Fruit fly (Drosophila melanogaster) whole organism, embryonic: ENCODE data around the gene Rpn10.

Experiments used
- Asciz ChIP-seq: fragments of 200-800 bp; sonication (Bioruptor generic); optimal IDR thresholded peaks from 2 replicates; lab custom pipeline; 2017; ENCODE audit warnings: missing biosample characterization, mild to moderate bottlenecking, missing genetic modification characterization, missing genetic modification reagents
- CG10274 ChIP-seq: fragments of 200-800 bp; sonication (Bioruptor generic); optimal IDR thresholded peaks from 3 replicates; lab custom pipeline; 2017; ENCODE audit warnings: missing biosample characterization, mild to moderate bottlenecking, missing genetic modification characterization
- CG10321 ChIP-seq: fragments of 200-800 bp; sonication (Bioruptor generic); IDR thresholded peaks from 2 replicates; pipeline ENCODE4 v1.3.6; 2022; ENCODE audit warnings: missing biosample characterization, missing genetic modification characterization
- CG11504 ChIP-seq: fragments of 200-800 bp; sonication (Bioruptor generic); optimal IDR thresholded peaks from 3 replicates; lab custom pipeline; 2019; ENCODE audit warnings: missing biosample characterization, mild to moderate bottlenecking, missing genetic modification characterization, moderate library complexity
- CG13624 ChIP-seq: fragments of 200-800 bp; sonication (Bioruptor generic); optimal IDR thresholded peaks from 2 replicates; lab custom pipeline; 2016; ENCODE audit warnings: missing biosample characterization, missing genetic modification characterization
- CG14050 ChIP-seq: fragments of 200-800 bp; sonication (Bioruptor generic); IDR thresholded peaks from 3 replicates; pipeline ENCODE4 v1.3.6; 2022; ENCODE audit warnings: missing biosample characterization, missing genetic modification characterization
- CG1602 ChIP-seq: fragments of 200-800 bp; sonication (Bioruptor generic); optimal IDR thresholded peaks from 3 replicates; lab custom pipeline; 2016; ENCODE audit warnings: missing biosample characterization, missing genetic modification characterization
- CG17359 ChIP-seq: fragments of 200-800 bp; sonication (Bioruptor generic); optimal IDR thresholded peaks from 3 replicates; lab custom pipeline; 2018; ENCODE audit warnings: missing biosample characterization, mild to moderate bottlenecking, missing genetic modification characterization, moderate library complexity
- CG18262 ChIP-seq: fragments of 200-800 bp; optimal IDR thresholded peaks from 3 replicates; lab custom pipeline; 2019; ENCODE audit warnings: missing biosample characterization, mild to moderate bottlenecking, missing genetic modification characterization, moderate library complexity
- CG31365 ChIP-seq: fragments of 200-800 bp; sonication (Bioruptor generic); optimal IDR thresholded peaks from 2 replicates; lab custom pipeline; 2018; ENCODE audit warnings: missing biosample characterization, mild to moderate bottlenecking, missing genetic modification characterization
- CG31441 ChIP-seq: fragments of 200-800 bp; sonication (Bioruptor generic); IDR thresholded peaks from 2 replicates; pipeline ENCODE4 v1.3.6; 2022; ENCODE audit warnings: missing biosample characterization, missing genetic modification characterization
- CG32767 ChIP-seq: fragments of 200-800 bp; sonication (Bioruptor generic); IDR thresholded peaks from 2 replicates; pipeline ENCODE4 v1.3.6; 2022; ENCODE audit warnings: missing biosample characterization, missing genetic modification characterization
- CG33213 ChIP-seq: fragments of 200-800 bp; sonication (Bioruptor generic); optimal IDR thresholded peaks from 3 replicates; lab custom pipeline; 2016; ENCODE audit warnings: missing biosample characterization, missing genetic modification characterization
- CG4730 ChIP-seq: fragments of 200-800 bp; sonication (Bioruptor generic); IDR thresholded peaks from 2 replicates; pipeline ENCODE4 v1.3.6; 2022; ENCODE audit warnings: missing biosample characterization, missing genetic modification characterization
- CG8924 ChIP-seq: fragments of 200-800 bp; optimal IDR thresholded peaks from 3 replicates; lab custom pipeline; 2019; ENCODE audit warnings: missing biosample characterization, mild to moderate bottlenecking, missing genetic modification characterization, moderate library complexity
- CG8944 ChIP-seq: fragments of 200-800 bp; sonication (Bioruptor generic); optimal IDR thresholded peaks from 3 replicates; lab custom pipeline; 2016; ENCODE audit warnings: missing biosample characterization, missing genetic modification characterization
- CG9609 ChIP-seq: fragments of 200-800 bp; sonication (Bioruptor generic); optimal IDR thresholded peaks from 3 replicates; lab custom pipeline; 2016; ENCODE audit warnings: missing biosample characterization, missing genetic modification characterization
- CTCF ChIP-seq: fragments of 200-800 bp; sonication (Bioruptor generic); optimal IDR thresholded peaks from 2 replicates; lab custom pipeline; 2017; ENCODE audit warnings: missing biosample characterization, mild to moderate bottlenecking, missing genetic modification characterization, moderate library complexity
- D ChIP-seq, 2 experiments: fragments of 200-800 bp in 1 of 2; fragments of >200 bp in 1 of 2; sonication (Bioruptor generic) in 1 of 2; optimal IDR thresholded peaks; 2 replicates in 1 of 2; 3 replicates in 1 of 2; lab custom pipeline; 2017; ENCODE audit warnings: mild to moderate bottlenecking in 1 of 2, missing biosample characterization in 1 of 2, missing genetic modification characterization in 1 of 2, missing genetic modification reagents in 1 of 2
- Dbx ChIP-seq: fragments of 200-800 bp; sonication (Bioruptor generic); IDR thresholded peaks from 3 replicates; pipeline ENCODE4 v1.3.6; 2022; ENCODE audit warnings: missing biosample characterization, missing genetic modification characterization
- Dp ChIP-seq: fragments of 200-800 bp; sonication (Bioruptor generic); optimal IDR thresholded peaks from 2 replicates; lab custom pipeline; 2018; ENCODE audit warnings: missing biosample characterization, mild to moderate bottlenecking, missing genetic modification characterization, moderate library complexity
- E2f1 ChIP-seq: fragments of 200-800 bp; sonication (Bioruptor generic); IDR thresholded peaks from 2 replicates; pipeline ENCODE4 v1.3.6; 2022; ENCODE audit warnings: missing biosample characterization, missing genetic modification characterization
- Eip74EF ChIP-seq, 2 experiments: fragments of 200-800 bp in 1 of 2; fragments of >200 bp in 1 of 2; sonication (Bioruptor generic) in 1 of 2; optimal IDR thresholded peaks; 2 replicates each; lab custom pipeline; 2017 to 2019; ENCODE audit warnings: missing biosample characterization in 2 of 2, missing genetic modification characterization in 2 of 2, mild to moderate bottlenecking in 1 of 2, moderate library complexity in 1 of 2
- Ets65A ChIP-seq: fragments of 200-800 bp; sonication (Bioruptor generic); peaks from one replicate; lab custom pipeline; 2016; ENCODE audit warnings: missing biosample characterization, missing genetic modification characterization
- H15 ChIP-seq: fragments of 200-800 bp; sonication (Bioruptor generic); IDR thresholded peaks from 3 replicates; pipeline ENCODE4 v1.3.6; 2022; ENCODE audit warnings: missing biosample characterization, missing genetic modification characterization
- NC2α ChIP-seq: fragments of 200-800 bp; sonication (Bioruptor generic); optimal IDR thresholded peaks from 2 replicates; lab custom pipeline; 2016; ENCODE audit warnings: missing biosample characterization, missing genetic modification characterization
- NFAT ChIP-seq: fragments of 200-800 bp; sonication (Bioruptor generic); IDR thresholded peaks from 2 replicates; pipeline ENCODE4 v1.3.6; 2022; ENCODE audit warnings: missing biosample characterization, missing genetic modification characterization
- Neu2 ChIP-seq: fragments of 200-800 bp; sonication (Bioruptor generic); optimal IDR thresholded peaks from 3 replicates; lab custom pipeline; 2016; ENCODE audit warnings: missing biosample characterization, missing genetic modification characterization, borderline replicate concordance
- Opbp ChIP-seq: fragments of 200-800 bp; sonication (Bioruptor generic); IDR thresholded peaks from 3 replicates; pipeline ENCODE4 v1.3.6; 2022; ENCODE audit warnings: missing biosample characterization, missing genetic modification characterization; ENCODE audit not compliant: partially characterized antibody
- Optix ChIP-seq: fragments of 200-800 bp; sonication (Bioruptor generic); IDR thresholded peaks from 3 replicates; pipeline ENCODE4 v1.3.6; 2022; ENCODE audit warnings: missing biosample characterization, missing genetic modification characterization
- Pdp1 ChIP-seq, 2 experiments: fragments of 200-800 bp; sonication (Bioruptor generic); optimal IDR thresholded peaks; 3 replicates each; lab custom pipeline; 2016; ENCODE audit warnings: missing biosample characterization in 2 of 2, missing genetic modification characterization in 2 of 2, mild to moderate bottlenecking in 1 of 2, moderate library complexity in 1 of 2
- Six4 ChIP-seq: fragments of 200-800 bp; sonication (Bioruptor generic); optimal IDR thresholded peaks from 2 replicates; lab custom pipeline; 2016; ENCODE audit warnings: missing biosample characterization, missing genetic modification characterization
- Tbp ChIP-seq: fragments of >200 bp; optimal IDR thresholded peaks from 2 replicates; lab custom pipeline; 2018; ENCODE audit warnings: missing biosample characterization, missing genetic modification characterization
- Vsx1 ChIP-seq: fragments of 200-800 bp; sonication (Bioruptor generic); optimal IDR thresholded peaks from 2 replicates; lab custom pipeline; 2017; ENCODE audit warnings: missing biosample characterization, mild to moderate bottlenecking, missing genetic modification characterization, missing genetic modification reagents
- Xbp1 ChIP-seq: fragments of 200-800 bp; sonication (Bioruptor generic); optimal IDR thresholded peaks from 3 replicates; lab custom pipeline; 2016; ENCODE audit warnings: missing biosample characterization, mild to moderate bottlenecking, missing genetic modification characterization
- YL-1 ChIP-seq: fragments of 200-800 bp; sonication (Bioruptor generic); optimal IDR thresholded peaks from 3 replicates; lab custom pipeline; 2017; ENCODE audit warnings: missing biosample characterization, mild to moderate bottlenecking, missing genetic modification characterization
- al ChIP-seq: fragments of 200-800 bp; sonication (Bioruptor generic); IDR thresholded peaks from 2 replicates; pipeline ENCODE4 v1.3.6; 2022; ENCODE audit warnings: missing biosample characterization, missing genetic modification characterization
- bab2 ChIP-seq: fragments of 200-800 bp; sonication (Bioruptor generic); optimal IDR thresholded peaks from 2 replicates; lab custom pipeline; 2016; ENCODE audit warnings: missing biosample characterization, missing genetic modification characterization
- gfzf ChIP-seq: fragments of 200-800 bp; sonication (Bioruptor generic); optimal IDR thresholded peaks from 2 replicates; lab custom pipeline; 2016; ENCODE audit warnings: missing biosample characterization, mild to moderate bottlenecking, missing genetic modification characterization, moderate library complexity
- hkb ChIP-seq, 2 experiments: fragments of 200-800 bp in 1 of 2; fragments of >200 bp in 1 of 2; sonication (Bioruptor generic) in 1 of 2; IDR thresholded peaks in 1 of 2; optimal IDR thresholded peaks in 1 of 2; 2 replicates each; pipeline versions ENCODE4 v1.3.6 to Lab custom; 2017 to 2022; ENCODE audit warnings: missing biosample characterization in 1 of 2, missing genetic modification characterization in 1 of 2
- jing ChIP-seq: fragments of 200-800 bp; sonication (Bioruptor generic); optimal IDR thresholded peaks from 2 replicates; lab custom pipeline; 2018; ENCODE audit warnings: missing biosample characterization, mild to moderate bottlenecking, missing genetic modification characterization
- kah ChIP-seq: fragments of 200-800 bp; sonication (Bioruptor generic); optimal IDR thresholded peaks from 2 replicates; lab custom pipeline; 2018; ENCODE audit warnings: missing biosample characterization, mild to moderate bottlenecking, missing genetic modification characterization
- kay ChIP-seq: fragments of 200-800 bp; sonication (Bioruptor generic); optimal IDR thresholded peaks from 2 replicates; lab custom pipeline; 2016; ENCODE audit warnings: missing biosample characterization, missing genetic modification characterization
- lbe ChIP-seq: fragments of 200-800 bp; sonication (Bioruptor generic); optimal IDR thresholded peaks from 2 replicates; lab custom pipeline; 2016; ENCODE audit warnings: missing biosample characterization, mild to moderate bottlenecking, missing genetic modification characterization
- lmd ChIP-seq: fragments of 200-800 bp; sonication (Bioruptor generic); IDR thresholded peaks from 2 replicates; pipeline ENCODE4 v1.3.6; 2022; ENCODE audit warnings: missing biosample characterization, missing genetic modification characterization
- psq ChIP-seq: fragments of 200-800 bp; sonication (Bioruptor generic); optimal IDR thresholded peaks from 2 replicates; lab custom pipeline; 2017; ENCODE audit warnings: missing biosample characterization, missing genetic modification characterization
- rib ChIP-seq: fragments of 200-800 bp; sonication (Bioruptor generic); IDR thresholded peaks from 2 replicates; pipeline ENCODE4 v1.3.6; 2022; ENCODE audit warnings: missing biosample characterization, missing genetic modification characterization
- wor ChIP-seq: fragments of 200-800 bp; sonication (Bioruptor generic); IDR thresholded peaks from 2 replicates; pipeline ENCODE4 v1.3.6; 2022; ENCODE audit warnings: missing biosample characterization, missing genetic modification characterization

Rpn10 gene

DNA sequence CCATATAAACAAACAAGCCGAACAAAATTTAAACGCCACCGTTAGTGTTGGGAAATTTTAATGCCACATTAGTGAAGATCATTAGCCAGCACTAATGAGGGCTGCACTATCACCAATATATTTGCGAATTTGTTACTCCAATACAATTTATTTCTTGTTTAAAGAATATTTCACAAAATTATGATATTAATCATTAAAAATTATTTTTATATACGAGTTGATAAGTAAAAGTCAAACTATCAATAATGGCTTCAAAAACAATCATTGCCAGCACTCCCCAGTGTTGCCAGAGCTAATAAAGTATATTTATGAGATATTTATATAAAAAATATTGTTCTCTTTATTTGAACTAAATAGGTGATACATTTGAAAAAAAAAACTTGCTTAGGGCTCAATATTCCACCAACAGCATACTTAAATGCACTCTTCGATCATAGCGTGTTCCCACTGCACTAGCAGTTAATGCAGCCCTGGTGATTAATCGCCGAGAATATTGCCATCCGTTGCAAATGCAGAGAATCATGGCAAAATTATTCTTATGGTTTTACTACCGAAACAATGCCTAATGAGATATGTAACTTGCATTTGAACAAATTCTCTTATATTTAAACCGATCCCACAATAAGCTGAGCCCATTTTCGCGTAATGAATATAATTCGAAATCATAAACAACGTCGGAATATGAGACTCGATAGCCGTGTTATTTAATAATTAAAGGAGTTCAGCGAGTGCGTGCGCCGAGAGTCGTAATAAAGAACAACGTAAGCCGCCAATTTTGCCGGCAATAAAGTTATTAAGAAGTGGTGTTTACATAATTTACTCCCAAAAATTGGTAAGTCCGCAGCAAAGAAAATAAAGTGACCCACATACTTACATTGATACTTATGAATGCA is 20.7 kb upstream of the Rpn10 start, which contains the start of the genes SAK and Cdk12 (continued):
- TF ChIP-seq Ets65A (peak; percentile 98), al (GFP tag; lab: Robert Waterston, UW) (peak; percentile 75), hkb (optimal IDR thresholded peaks at IDR 0.05; lab: Kevin White, UChicago) (no peak), hkb (GFP tag; IDR thresholded peaks at IDR 0.05; lab: Robert Waterston, UW) (peak; percentile 79), CG13624 (GFP tag; lab: Kevin White, UChicago) (peak; percentile 49), CG31441 (GFP tag; lab: Robert Waterston, UW) (peak; percentile 96), E2f1 (GFP tag; lab: Robert Waterston, UW) (peak; percentile 82), bab2 (GFP tag; lab: Kevin White, UChicago) (peak; percentile 58), Tbp (no peak), NC2α (no peak), Optix (GFP tag; lab: Robert Waterston, UW) (peak; percentile 65; the same call in 2 of the 3 replicates), Opbp (GFP tag; lab: Robert Waterston, UW) (peak; percentile 44; the same call in 1 of the 3 replicates), CG8924 (peak; percentile 89), Dbx (GFP tag; lab: Robert Waterston, UW) (peak; percentile 84), CG31365 (tag; lab: Kevin White, UChicago) (peak; percentile 22), NFAT (peak; percentile 84), Dp (GFP tag; lab: Kevin White, UChicago) (peak; percentile 74), CG10274 (GFP tag; lab: Kevin White, UChicago) (peak; percentile 48), CG9609 (peak; percentile 50), CG17359 (peak; percentile 81), CTCF (GFP tag; lab: Kevin White, UChicago) (peak; percentile 39), gfzf (GFP tag; lab: Kevin White, UChicago) (no peak), Six4 (GFP tag; lab: Kevin White, UChicago) (peak; percentile 80), D (optimal IDR thresholded peaks at IDR 0.05; lab: Kevin White, UChicago) (no peak), D (GFP tag; optimal IDR thresholded peaks at IDR 0.05; lab: Kevin White, UChicago) (peak; percentile 81), CG8944 (GFP tag; lab: Kevin White, UChicago) (peak; percentile 65), Vsx1 (GFP tag; lab: Kevin White, UChicago) (peak; percentile 82), Eip74EF (GFP tag; optimal IDR thresholded peaks at IDR 0.05; lab: Kevin White, UChicago) (peak in 1 of 2 experiments; percentile 66), jing (GFP tag; lab: Kevin White, UChicago) (peak; percentile 48), Neu2 (no peak), CG32767 (GFP tag; lab: Robert Waterston, UW) (peak; percentile 53), CG1602 (peak; percentile 88), lmd (GFP tag; lab: Robert Waterston, UW) (peak; percentile 87), kah (GFP tag; lab: Kevin White, UChicago) (peak; percentile 65), CG10321 (no peak; the same call in 1 of the 2 replicates), kay (GFP tag; lab: Kevin White, UChicago) (peak; percentile 83), CG18262 (tag; lab: Kevin White, UChicago) (peak; percentile 89), lbe (GFP tag; lab: Kevin White, UChicago) (peak; percentile 65), Pdp1 (GFP tag; optimal IDR thresholded peaks at IDR 0.05; lab: Kevin White, UChicago) (peak; percentile 76 to 80), CG14050 (peak; percentile 54), wor (peak; percentile 67), Asciz (GFP tag; lab: Kevin White, UChicago) (peak; percentile 70), psq (GFP tag; lab: Kevin White, UChicago) (peak; percentile 63), CG11504 (peak; percentile 88), rib (peak; percentile 64; the same call in 1 of the 2 replicates), Xbp1 (peak; percentile 88), CG33213 (GFP tag; lab: Kevin White, UChicago) (no peak), H15 (peak; percentile 66; the same call in 2 of the 3 replicates), CG4730 (no peak; the same call in 1 of the 2 replicates), YL-1 (GFP tag; lab: Kevin White, UChicago) (peak; percentile 69)
